Fruit fly (Drosophila melanogaster): ENCODE data around the gene Ipp.

dm6 chr3R:13998162-13998561, 39.6 kb downstream of the Ipp start:
- TF ChIP-seq psq (optimal IDR thresholded peaks at IDR 0.05) (no peak), Dll (optimal IDR thresholded peaks at IDR 0.05) (no peak), pan (optimal IDR thresholded peaks at IDR 0.05) (no peak), EcR (GFP tag; optimal IDR thresholded peaks at IDR 0.05) (no peak), usp (GFP tag; optimal IDR thresholded peaks at IDR 0.05) (no peak)
